Fruit fly (Drosophila melanogaster): ENCODE results near the gene CG7099.

Gene CG7099

DNA sequence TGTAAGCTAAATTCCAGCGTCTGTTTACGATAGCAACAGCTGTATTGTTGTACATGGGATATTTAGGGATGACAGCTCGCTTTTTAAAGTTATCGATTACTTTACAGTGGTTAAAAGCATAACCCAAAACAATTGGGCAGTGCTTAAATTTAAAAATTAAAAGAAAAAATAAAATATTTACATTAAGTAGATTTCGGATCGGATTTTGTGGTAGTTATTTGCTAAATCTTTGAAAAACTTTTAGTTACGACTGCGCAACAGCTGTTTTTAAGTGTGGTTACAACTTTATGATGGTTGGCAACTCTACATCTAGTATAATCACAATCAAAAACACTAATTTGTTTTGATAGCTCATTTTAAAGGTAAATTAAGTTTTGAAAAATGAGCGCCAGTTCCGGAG lies at the start of gene CG7099, which contains the start of gene Ing5:
Gene CG7099 (plus strand): TSS at position 317 of the 400 bp plus-strand sequence.
Gene Ing5 (minus strand): TSS at position 58 of the 400 bp plus-strand sequence.
- TF ChIP-seq h (optimal IDR thresholded peaks at IDR 0.05) (no peak), Sin3A (optimal IDR thresholded peaks at IDR 0.05) (no peak), Myc (optimal IDR thresholded peaks at IDR 0.05) (no peak), insv (optimal IDR thresholded peaks at IDR 0.05) (no peak), psq (optimal IDR thresholded peaks at IDR 0.05) (no peak), ttk (optimal IDR thresholded peaks at IDR 0.05) (no peak)

DNA sequence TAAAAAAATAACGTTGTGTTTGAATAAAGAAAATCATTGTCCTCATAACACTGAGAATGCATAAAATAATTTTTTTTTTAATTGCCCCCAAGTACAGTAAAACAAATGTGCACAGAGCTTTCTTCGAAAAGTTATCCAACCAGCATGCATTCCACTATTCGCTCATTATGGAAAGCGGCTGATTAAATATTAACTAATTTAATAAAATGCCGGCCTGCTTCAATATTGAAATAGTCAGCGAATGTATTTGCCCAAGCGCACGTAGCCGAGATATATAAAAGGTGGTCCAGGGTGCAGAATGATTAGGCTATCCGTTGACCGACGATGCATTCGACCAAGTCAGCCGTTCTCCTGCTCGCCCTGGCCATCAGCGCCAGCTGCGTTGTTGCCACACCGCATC lies 39.9 kb upstream of the CG7099 start, which contains the start of gene CG16826:
Gene CG16826 (plus strand): TSS at position 301 of the 400 bp plus-strand sequence.
- no peak for TF ChIP-seq insv (optimal IDR thresholded peaks at IDR 0.05)
- TF ChIP-seq Myc (optimal IDR thresholded peaks at IDR 0.05), result no peak
- no peak for TF ChIP-seq h (optimal IDR thresholded peaks at IDR 0.05)
- no peak for TF ChIP-seq ttk (optimal IDR thresholded peaks at IDR 0.05)
- TF ChIP-seq Sin3A (optimal IDR thresholded peaks at IDR 0.05), result no peak
- no peak for TF ChIP-seq psq (optimal IDR thresholded peaks at IDR 0.05)

DNA sequence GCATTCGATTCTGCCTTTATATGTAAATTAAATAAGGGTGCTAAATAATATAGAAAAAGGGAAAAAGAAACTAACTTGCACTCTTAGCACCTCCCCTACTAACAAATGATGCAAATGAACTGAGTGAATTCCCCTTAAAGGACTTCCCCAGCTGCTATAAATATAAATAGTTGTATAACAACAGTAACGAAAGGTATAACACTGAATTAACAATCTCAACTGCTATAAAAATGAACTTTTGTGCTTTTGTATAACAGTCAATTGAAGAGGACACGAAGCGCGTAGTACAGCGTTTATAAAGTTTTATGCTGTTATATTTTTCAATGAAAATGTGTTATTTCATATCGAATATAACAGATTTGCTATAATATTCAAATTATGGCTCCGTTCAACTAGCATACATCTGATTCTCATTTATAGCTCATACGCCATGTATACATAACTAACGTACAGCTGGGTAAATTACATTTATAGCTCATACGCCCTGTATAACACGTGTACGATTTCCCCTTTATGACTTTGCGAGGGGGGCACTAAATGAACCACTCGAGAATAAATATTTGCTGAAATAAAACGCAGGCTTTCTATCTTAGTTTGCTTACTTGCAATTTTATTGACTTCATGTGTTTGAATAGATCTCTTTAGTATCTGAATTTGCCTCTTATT lies 38.0 kb upstream of the CG7099 start:
- TF ChIP-seq Myc (optimal IDR thresholded peaks at IDR 0.05) (no peak), Sin3A (optimal IDR thresholded peaks at IDR 0.05) (no peak), insv (optimal IDR thresholded peaks at IDR 0.05) (no peak), psq (optimal IDR thresholded peaks at IDR 0.05) (no peak), ttk (optimal IDR thresholded peaks at IDR 0.05) (no peak), h (optimal IDR thresholded peaks at IDR 0.05) (no peak)

DNA sequence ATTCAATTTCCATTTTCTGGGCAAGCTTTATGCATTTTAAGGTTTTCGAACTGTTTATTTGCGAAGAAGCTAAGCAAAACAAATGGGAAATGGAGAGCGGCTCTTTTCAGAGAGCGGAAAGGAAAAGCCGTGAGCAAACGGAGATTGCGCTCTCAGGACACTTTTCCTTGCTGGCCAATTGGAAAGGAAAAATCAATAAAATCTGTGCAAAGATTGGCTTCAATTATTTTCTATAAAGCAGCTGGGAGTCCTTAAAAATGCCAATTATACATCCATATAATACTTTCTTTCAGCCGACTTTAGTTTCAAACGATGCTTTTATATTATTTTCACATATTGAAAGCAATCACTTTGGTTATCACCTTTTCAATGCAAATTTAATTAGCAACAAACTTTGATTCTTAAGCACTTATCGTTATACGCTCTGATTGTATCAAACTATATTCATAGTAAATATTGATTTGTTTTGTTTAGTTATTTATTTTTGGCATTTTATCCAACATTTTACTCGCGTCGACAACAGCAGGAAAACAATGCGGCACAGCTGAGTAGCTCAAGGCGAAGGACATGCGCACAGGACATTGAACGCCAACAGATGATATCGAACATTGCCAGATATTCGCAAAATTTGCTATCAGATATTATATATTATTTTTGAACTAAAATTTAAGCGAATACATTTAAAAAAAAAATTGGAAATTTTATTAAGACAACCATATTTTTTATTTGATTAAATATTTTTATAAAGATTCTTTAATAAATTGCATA lies 32.6 kb upstream of the CG7099 start, which contains the start of gene CG9395:
Gene CG9395 (minus strand): TSS at position 494 of the 768 bp plus-strand sequence.
- TF ChIP-seq h (optimal IDR thresholded peaks at IDR 0.05) (no peak), insv (optimal IDR thresholded peaks at IDR 0.05) (no peak), psq (optimal IDR thresholded peaks at IDR 0.05) (no peak), ttk (optimal IDR thresholded peaks at IDR 0.05) (no peak), Myc (optimal IDR thresholded peaks at IDR 0.05) (no peak), Sin3A (optimal IDR thresholded peaks at IDR 0.05) (no peak)

DNA sequence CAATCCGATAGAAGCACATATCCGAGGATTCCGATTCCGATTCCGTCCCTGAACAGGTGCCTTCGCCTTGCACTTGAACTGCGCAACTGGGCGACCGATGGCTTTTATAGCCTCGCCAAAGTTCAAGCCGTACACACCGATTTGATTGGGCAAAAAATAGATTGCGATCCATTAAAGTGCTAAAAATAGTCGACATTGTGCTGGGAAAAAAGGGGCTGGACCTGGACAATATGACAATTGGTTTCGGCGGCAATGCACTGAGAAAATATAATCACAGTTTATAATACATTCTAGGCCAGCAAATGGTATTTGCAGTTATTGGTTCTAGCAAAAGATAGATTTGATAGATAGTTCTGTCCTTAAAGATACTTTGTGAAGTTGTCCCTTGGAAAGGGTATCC lies 25.9 kb upstream of the CG7099 start, which contains the start of gene CG9377:
Gene CG9377 (minus strand): TSS at position 101 of the 400 bp plus-strand sequence.
- no peak for TF ChIP-seq Myc (optimal IDR thresholded peaks at IDR 0.05)

DNA sequence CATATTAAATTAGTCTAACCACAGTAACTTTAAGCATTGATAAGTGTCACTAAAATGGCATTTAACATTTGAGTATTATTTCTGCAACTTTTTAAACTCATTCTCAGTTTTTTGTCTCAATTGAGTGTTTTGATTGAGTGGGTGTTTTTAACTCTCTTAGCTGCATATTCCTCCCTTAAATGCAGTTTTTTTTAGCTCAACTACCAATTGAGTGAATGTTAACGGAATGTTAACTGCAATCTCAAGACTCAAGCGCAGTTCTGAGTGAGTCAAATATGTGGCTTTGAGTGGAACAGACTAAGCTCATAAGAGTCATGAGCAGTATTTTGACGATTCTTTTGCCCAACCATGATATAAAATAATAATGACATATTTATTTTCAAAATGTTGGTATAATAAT lies 24.4 kb upstream of the CG7099 start:
- TF ChIP-seq Sin3A (optimal IDR thresholded peaks at IDR 0.05), result no peak
- no peak for TF ChIP-seq psq (optimal IDR thresholded peaks at IDR 0.05)
- TF ChIP-seq Myc (optimal IDR thresholded peaks at IDR 0.05), result no peak
- TF ChIP-seq insv (optimal IDR thresholded peaks at IDR 0.05), result no peak
- TF ChIP-seq h (optimal IDR thresholded peaks at IDR 0.05), result no peak
- TF ChIP-seq ttk (optimal IDR thresholded peaks at IDR 0.05), result no peak

DNA sequence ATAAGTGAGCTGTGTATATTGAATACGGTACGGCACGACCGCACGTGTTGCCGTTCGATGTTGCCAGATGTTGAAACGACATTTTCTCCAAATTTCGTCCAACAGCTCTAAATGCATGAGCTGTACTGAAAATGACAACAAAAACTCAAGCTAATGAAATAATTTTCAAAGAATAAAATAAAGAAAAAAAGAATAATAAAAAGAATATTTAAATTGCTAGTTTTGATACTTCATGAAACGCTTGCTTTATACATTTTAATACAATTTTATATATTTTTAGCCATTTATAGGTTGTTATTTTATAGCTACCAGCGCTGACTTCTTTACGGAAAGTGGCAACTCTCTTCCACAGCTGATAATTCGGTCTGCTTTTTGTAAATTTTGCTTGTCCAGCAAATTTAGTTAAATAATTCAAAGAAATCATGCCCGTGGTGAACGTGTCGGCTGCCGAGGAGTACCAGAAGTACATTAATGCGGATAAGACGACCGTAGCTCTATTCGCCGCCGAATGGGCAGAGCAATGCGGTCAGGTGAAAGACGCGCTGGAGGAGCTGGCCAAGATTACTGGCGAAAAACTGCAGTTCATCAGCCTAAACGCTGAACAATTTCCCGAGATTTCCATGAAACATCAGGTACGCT lies 21.1 kb upstream of the CG7099 start, which contains the start of the genes Nnp-1 and Grx3:
Gene Nnp-1 (minus strand): TSS at position 81 of the 639 bp plus-strand sequence.
Gene Grx3 (plus strand): TSS at position 339 of the 639 bp plus-strand sequence.
- TF ChIP-seq psq (optimal IDR thresholded peaks at IDR 0.05) (no peak), h (optimal IDR thresholded peaks at IDR 0.05) (no peak), insv (optimal IDR thresholded peaks at IDR 0.05) (no peak), ttk (optimal IDR thresholded peaks at IDR 0.05) (no peak), Myc (optimal IDR thresholded peaks at IDR 0.05) (no peak), Sin3A (optimal IDR thresholded peaks at IDR 0.05) (no peak)

DNA sequence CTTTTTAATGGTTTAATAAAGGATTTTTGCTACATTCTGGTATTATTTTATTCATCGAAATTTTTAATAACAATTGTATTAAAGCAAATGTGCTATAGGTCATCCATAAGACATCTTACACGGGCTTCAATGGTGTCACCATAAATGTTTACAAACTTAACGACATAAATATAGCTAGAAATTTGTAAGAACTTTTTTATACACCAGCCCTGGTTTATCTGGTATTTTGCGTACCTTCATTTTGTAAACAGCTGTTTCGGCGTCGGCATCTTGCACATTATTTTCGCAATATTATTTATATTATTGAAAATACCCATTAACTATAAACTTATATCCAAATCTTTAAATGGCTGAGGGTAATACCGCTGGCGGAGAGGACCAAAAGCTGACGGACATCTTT lies 20.0 kb upstream of the CG7099 start, which contains the start of gene Tap42:
Gene Tap42 (plus strand): TSS at position 240 of the 400 bp plus-strand sequence.
- no peak for TF ChIP-seq psq (optimal IDR thresholded peaks at IDR 0.05)
- TF ChIP-seq h (optimal IDR thresholded peaks at IDR 0.05), result no peak

DNA sequence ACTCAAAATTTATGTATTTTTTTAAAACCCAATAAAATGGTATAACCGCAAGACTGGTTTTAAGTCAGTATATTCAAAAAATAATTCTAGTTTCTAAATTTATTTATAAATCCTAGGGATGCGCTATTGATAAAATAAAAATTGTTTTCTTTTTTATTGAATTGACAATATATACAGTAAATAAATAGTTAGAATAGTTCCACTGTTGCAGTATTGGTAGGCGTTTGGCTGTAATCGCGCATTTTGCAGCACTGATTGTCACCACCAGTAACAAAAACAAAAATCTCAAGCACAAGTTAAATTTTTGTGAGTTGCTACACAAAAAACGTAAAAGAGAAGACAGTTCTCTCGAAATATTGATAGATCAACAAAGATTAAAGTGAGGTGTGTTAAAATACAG lies 18.4 kb upstream of the CG7099 start, which contains the start of gene CG31855:
Gene CG31855 (plus strand): TSS at position 265 of the 400 bp plus-strand sequence.
- TF ChIP-seq psq (optimal IDR thresholded peaks at IDR 0.05) (no peak), Sin3A (optimal IDR thresholded peaks at IDR 0.05) (no peak), ttk (optimal IDR thresholded peaks at IDR 0.05) (no peak), h (optimal IDR thresholded peaks at IDR 0.05) (no peak), insv (optimal IDR thresholded peaks at IDR 0.05) (no peak), Myc (optimal IDR thresholded peaks at IDR 0.05) (no peak)

DNA sequence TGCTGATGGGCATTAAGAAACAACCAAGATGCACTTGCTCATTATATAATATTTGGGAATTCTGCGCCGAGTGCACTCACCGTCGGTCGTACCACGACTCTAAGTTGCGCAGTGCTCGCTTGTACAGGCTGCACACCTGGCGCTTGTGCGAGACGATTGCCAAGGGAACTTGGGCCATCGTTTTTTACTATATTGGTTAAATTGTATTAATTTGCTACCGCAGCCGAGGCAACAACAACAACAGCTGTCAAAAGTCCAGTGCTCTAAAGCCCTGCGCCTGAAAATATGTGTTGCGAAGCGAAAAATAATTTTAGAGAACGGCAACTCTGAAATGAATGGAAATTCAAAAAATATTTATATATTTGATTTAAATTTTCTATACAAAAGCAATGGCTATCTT lies 16.6 kb upstream of the CG7099 start, which contains the start of gene ND-B22:
Gene ND-B22 (minus strand): TSS at position 349 of the 400 bp plus-strand sequence.
- TF ChIP-seq Myc (optimal IDR thresholded peaks at IDR 0.05), result no peak
- TF ChIP-seq ttk (optimal IDR thresholded peaks at IDR 0.05), result no peak
- no peak for TF ChIP-seq insv (optimal IDR thresholded peaks at IDR 0.05)

DNA sequence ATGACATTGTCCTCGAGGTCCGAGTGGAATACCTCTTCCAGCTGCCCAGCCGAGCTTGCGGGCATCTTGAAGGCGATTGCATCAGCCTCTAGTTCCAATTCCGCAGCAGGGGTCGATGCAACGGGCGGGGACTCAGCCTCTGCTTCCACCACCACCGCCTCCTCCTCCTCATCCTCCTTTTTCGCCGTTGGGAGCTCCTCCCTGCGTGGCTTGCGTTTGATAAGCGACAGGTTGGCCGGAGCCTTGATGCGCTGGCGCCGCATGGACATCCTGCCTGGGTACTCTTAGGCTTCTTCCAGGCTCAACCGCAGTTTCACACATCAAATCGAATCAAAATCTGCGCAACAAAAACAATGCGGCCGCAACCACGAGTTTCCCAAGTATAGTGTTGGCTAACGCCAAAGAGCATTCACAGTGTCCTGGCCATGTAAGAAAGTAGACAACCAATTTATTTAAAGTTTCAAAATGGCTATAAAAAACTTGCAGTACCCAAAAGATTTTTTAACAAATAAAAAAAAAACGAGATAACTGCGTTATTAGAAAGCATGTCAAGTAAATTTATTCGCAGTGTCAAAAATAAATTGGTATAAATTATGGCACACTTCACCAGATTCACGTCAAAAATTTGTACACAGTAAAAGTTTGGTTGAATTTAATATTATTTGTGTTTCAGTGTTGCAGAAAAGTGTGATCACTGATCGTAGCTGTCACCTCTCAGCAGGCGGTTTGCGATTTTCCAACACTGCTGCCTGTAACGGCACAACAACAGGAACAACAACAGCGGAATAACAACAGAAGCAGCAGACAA lies 13.7 kb upstream of the CG7099 start, which contains the start of the genes Bdp1 and CG6565:
Gene Bdp1 (minus strand): TSS at position 456 of the 808 bp plus-strand sequence.
Gene CG6565 (plus strand): TSS at position 585 of the 808 bp plus-strand sequence.
- TF ChIP-seq Sin3A (optimal IDR thresholded peaks at IDR 0.05) (no peak), insv (optimal IDR thresholded peaks at IDR 0.05) (no peak), ttk (optimal IDR thresholded peaks at IDR 0.05) (no peak)

Data from Kc167 (cell line).